Worm (Caenorhabditis elegans) whole organism, L3 larva: ENCODE measurements around the gene fbxa-158.

Experiments
- ceh-16 ChIP-seq: sonication (generic microtip); optimal IDR thresholded peaks from 2 replicates; lab custom pipeline; 2017; ENCODE audit warnings: missing biosample characterization, missing genetic modification characterization
- hmg-11 ChIP-seq: sonication (generic microtip); optimal IDR thresholded peaks from 2 replicates; lab custom pipeline; 2016; ENCODE audit warnings: missing genetic modification characterization, missing compliant biosample characterization
- jun-1 ChIP-seq: fragments of 150-350 bp; optimal IDR thresholded peaks from 2 replicates; lab custom pipeline; 2014; ENCODE audit warnings: missing biosample characterization, missing genetic modification reagents, missing genetic modification characterization
- lin-39 ChIP-seq: fragments of 150-350 bp; optimal IDR thresholded peaks from 2 replicates; lab custom pipeline; 2018; ENCODE audit warnings: missing biosample characterization, missing genetic modification reagents, missing genetic modification characterization
- mml-1 ChIP-seq: fragments of 150-350 bp; sonication (generic microtip); optimal IDR thresholded peaks from 3 replicates; lab custom pipeline; 2014; ENCODE audit warnings: missing biosample characterization, missing genetic modification characterization
- nhr-25 ChIP-seq: sonication (generic microtip); optimal IDR thresholded peaks from 2 replicates; lab custom pipeline; 2017; ENCODE audit warnings: missing biosample characterization, missing genetic modification characterization
- skn-1 ChIP-seq: fragments of 150-350 bp; optimal IDR thresholded peaks from 2 replicates; lab custom pipeline; 2014; ENCODE audit warnings: missing biosample characterization, missing genetic modification characterization
- ztf-11 ChIP-seq: fragments of 150-350 bp; optimal IDR thresholded peaks from 2 replicates; lab custom pipeline; 2014; ENCODE audit warnings: missing biosample characterization, missing genetic modification characterization

ce11 chrII:1621180-1621579 is at the start of gene fbxa-158:
- TF ChIP-seq mml-1 (tag; lab: Kevin White, UChicago) (no peak), hmg-11 (no peak), lin-39 (no peak), jun-1 (tag; lab: Kevin White, UChicago) (no peak), skn-1 (tag; lab: Kevin White, UChicago) (no peak), ceh-16 (no peak), nhr-25 (no peak), ztf-11 (no peak)
